Worm (Caenorhabditis elegans) whole organism, L4 larva: ENCODE data around the gene C13F10.8.

Source experiments
- hif-1 ChIP-seq, 2 experiments: sonication (generic microtip); optimal IDR thresholded peaks; 2 replicates each; lab custom pipeline; 2016 to 2017; ENCODE audit warnings: missing compliant biosample characterization in 2 of 2, missing genetic modification characterization in 2 of 2, missing genetic modification reagents in 2 of 2, missing genotype in 2 of 2, mild to moderate bottlenecking in 1 of 2
- lin-39 ChIP-seq: fragments of 150-350 bp; optimal IDR thresholded peaks from 2 replicates; lab custom pipeline; 2014; ENCODE audit warnings: missing biosample characterization, missing genetic modification reagents, missing genetic modification characterization
- nhr-10 ChIP-seq: fragments of 150-350 bp; optimal IDR thresholded peaks from 2 replicates; lab custom pipeline; 2014; ENCODE audit warnings: missing biosample characterization, missing genetic modification characterization
- nhr-42 ChIP-seq: fragments of 200-800 bp; sonication (Bioruptor generic); IDR thresholded peaks from 2 replicates; pipeline ENCODE4 v1.3.6; 2022; ENCODE audit warnings: missing genetic modification characterization, missing compliant biosample characterization
- nhr-48 ChIP-seq: sonication (generic microtip); optimal IDR thresholded peaks from 2 replicates; lab custom pipeline; 2016; ENCODE audit warnings: mild to moderate bottlenecking, missing genetic modification characterization, missing compliant biosample characterization
- nhr-6 ChIP-seq: fragments of 150-350 bp; optimal IDR thresholded peaks from 2 replicates; lab custom pipeline; 2014; ENCODE audit warnings: missing biosample characterization, missing genetic modification characterization
- rbr-2 ChIP-seq: sonication (generic microtip); optimal IDR thresholded peaks from 2 replicates; lab custom pipeline; 2016; ENCODE audit warnings: missing genotype, missing genetic modification characterization, missing compliant biosample characterization

C13F10.8 gene

ce11 chrV:7175201-7175600, 45.6 kb downstream of the C13F10.8 start, which contains the start of gene lgc-39:
Gene lgc-39 (plus strand): TSS chrV:7175501.
- TF ChIP-seq hif-1 (tag; optimal IDR thresholded peaks at IDR 0.05; lab: Kevin White, UChicago) (no peak), nhr-42 (GFP tag; lab: Robert Waterston, UW) (no peak), lin-39 (no peak), nhr-48 (no peak), nhr-6 (tag; lab: Kevin White, UChicago) (no peak), nhr-10 (tag; lab: Kevin White, UChicago) (no peak), rbr-2 (no peak)
- TF ChIP-seq, all 104 proteins: peak for 0
